Fruit fly (Drosophila melanogaster) whole organism, embryonic: ENCODE data around the gene CG7963.

Experiments
- Ada2b ChIP-seq: fragments of 200-800 bp; sonication (Bioruptor generic); IDR thresholded peaks from 2 replicates; pipeline ENCODE4 v1.3.6; 2022; ENCODE audit warnings: missing biosample characterization, missing genetic modification characterization
- Adf1 ChIP-seq: fragments of 200-800 bp; sonication (Bioruptor generic); IDR thresholded peaks from 2 replicates; pipeline ENCODE4 v1.3.6; 2022; ENCODE audit warnings: missing biosample characterization, missing genetic modification characterization
- Asciz ChIP-seq: fragments of 200-800 bp; sonication (Bioruptor generic); optimal IDR thresholded peaks from 2 replicates; lab custom pipeline; 2017; ENCODE audit warnings: missing biosample characterization, mild to moderate bottlenecking, missing genetic modification characterization, missing genetic modification reagents
- Atf-2 ChIP-seq: fragments of 200-800 bp; sonication (Bioruptor generic); optimal IDR thresholded peaks from 2 replicates; lab custom pipeline; 2016; ENCODE audit warnings: missing biosample characterization, missing genetic modification characterization
- Awh ChIP-seq: fragments of 200-800 bp; sonication (Bioruptor generic); IDR thresholded peaks from 2 replicates; pipeline ENCODE4, ENCODE4 v1.3.6; 2022; ENCODE audit warnings: missing biosample characterization, missing genetic modification characterization
- B-H2 ChIP-seq: fragments of 200-800 bp; sonication (Bioruptor generic); optimal IDR thresholded peaks from 2 replicates; lab custom pipeline; 2018; ENCODE audit warnings: missing biosample characterization, mild to moderate bottlenecking, missing genetic modification characterization
- CG11560 ChIP-seq: fragments of 200-800 bp; sonication (Bioruptor generic); IDR thresholded peaks from 3 replicates; pipeline ENCODE4 v1.3.6; 2022; ENCODE audit warnings: missing biosample characterization, missing genetic modification characterization
- CG15269 ChIP-seq: fragments of 200-800 bp; sonication (Bioruptor generic); optimal IDR thresholded peaks from 2 replicates; lab custom pipeline; 2018; ENCODE audit warnings: missing biosample characterization, mild to moderate bottlenecking, missing genetic modification characterization, moderate library complexity
- CG15514 ChIP-seq: fragments of 200-800 bp; sonication (Bioruptor generic); optimal IDR thresholded peaks from 3 replicates; lab custom pipeline; 2017; ENCODE audit warnings: missing biosample characterization, missing genetic modification characterization, mild to moderate bottlenecking, moderate library complexity, missing genetic modification reagents
- CG16813 ChIP-seq: fragments of 200-800 bp; sonication (Bioruptor generic); IDR thresholded peaks from 3 replicates; pipeline ENCODE4 v1.3.6; 2022; ENCODE audit warnings: missing biosample characterization, missing genetic modification characterization; ENCODE audit not compliant: partially characterized antibody
- CG30020 ChIP-seq: fragments of 200-800 bp; optimal IDR thresholded peaks from 2 replicates; lab custom pipeline; 2019; ENCODE audit warnings: missing biosample characterization, mild to moderate bottlenecking, missing genetic modification characterization, moderate library complexity
- CG6254 ChIP-seq: fragments of 200-800 bp; sonication (Bioruptor generic); optimal IDR thresholded peaks from 3 replicates; lab custom pipeline; 2017; ENCODE audit warnings: mild to moderate bottlenecking, missing biosample characterization, missing genetic modification reagents, missing genetic modification characterization
- CG6654 ChIP-seq: fragments of 200-800 bp; sonication (Bioruptor generic); optimal IDR thresholded peaks from 2 replicates; lab custom pipeline; 2017; ENCODE audit warnings: missing biosample characterization, mild to moderate bottlenecking, missing genetic modification characterization
- CG7928 ChIP-seq: fragments of 200-800 bp; sonication (Bioruptor generic); optimal IDR thresholded peaks from 2 replicates; lab custom pipeline; 2017; ENCODE audit warnings: missing biosample characterization, mild to moderate bottlenecking, missing genetic modification characterization
- CG8388 ChIP-seq: fragments of 200-800 bp; sonication (Bioruptor generic); optimal IDR thresholded peaks from 2 replicates; lab custom pipeline; 2019; ENCODE audit warnings: missing biosample characterization, mild to moderate bottlenecking, missing genetic modification characterization, moderate library complexity
- Camta ChIP-seq: fragments of 200-800 bp; sonication (Bioruptor generic); optimal IDR thresholded peaks from 2 replicates; lab custom pipeline; 2016; ENCODE audit warnings: missing biosample characterization, missing genetic modification characterization
- CrebB ChIP-seq: fragments of 200-800 bp; sonication (Bioruptor generic); optimal IDR thresholded peaks from 3 replicates; lab custom pipeline; 2018; ENCODE audit warnings: missing biosample characterization, mild to moderate bottlenecking, missing genetic modification characterization
- D19A ChIP-seq: fragments of 200-800 bp; optimal IDR thresholded peaks from 3 replicates; lab custom pipeline; 2019; ENCODE audit warnings: missing biosample characterization, mild to moderate bottlenecking, missing genetic modification characterization, moderate library complexity
- Dip2 ChIP-seq: fragments of 200-800 bp; sonication (Bioruptor generic); IDR thresholded peaks from 2 replicates; pipeline ENCODE4 v1.3.6; 2022; ENCODE audit warnings: missing biosample characterization, missing genetic modification characterization
- Dll ChIP-seq: fragments of 200-800 bp; sonication (Bioruptor generic); IDR thresholded peaks from 4 replicates; pipeline ENCODE4 v1.3.6; 2022; ENCODE audit warnings: missing biosample characterization, missing genetic modification characterization; ENCODE audit not compliant: partially characterized antibody
- Doc3 ChIP-seq: fragments of 200-800 bp; sonication (Bioruptor generic); IDR thresholded peaks from 3 replicates; pipeline ENCODE4 v1.3.6; 2022; ENCODE audit warnings: missing biosample characterization, missing genetic modification characterization; ENCODE audit not compliant: partially characterized antibody
- GATAe ChIP-seq: fragments of 200-800 bp; sonication (Bioruptor generic); conservative IDR thresholded peaks from 2 replicates; pipeline ENCODE4 v1.3.6; 2022; ENCODE audit warnings: missing biosample characterization, missing genetic modification characterization
- Gug ChIP-seq: fragments of 200-800 bp; sonication (Bioruptor generic); IDR thresholded peaks from 4 replicates; pipeline ENCODE4 v1.3.6; 2022; ENCODE audit warnings: missing biosample characterization, missing genetic modification characterization
- Kr ChIP-seq: fragments of 200-800 bp; sonication (Bioruptor generic); optimal IDR thresholded peaks from 2 replicates; lab custom pipeline; 2017; ENCODE audit warnings: missing biosample characterization, mild to moderate bottlenecking, missing genetic modification characterization
- Myb ChIP-seq: fragments of 200-800 bp; sonication (Bioruptor generic); optimal IDR thresholded peaks from 2 replicates; lab custom pipeline; 2016; ENCODE audit warnings: missing biosample characterization, missing genetic modification characterization
- Nf-YC ChIP-seq: fragments of 200-800 bp; optimal IDR thresholded peaks from 3 replicates; lab custom pipeline; 2019; ENCODE audit warnings: missing biosample characterization, mild to moderate bottlenecking, missing genetic modification characterization, moderate library complexity
- Opbp ChIP-seq: fragments of 200-800 bp; sonication (Bioruptor generic); IDR thresholded peaks from 3 replicates; pipeline ENCODE4 v1.3.6; 2022; ENCODE audit warnings: missing biosample characterization, missing genetic modification characterization; ENCODE audit not compliant: partially characterized antibody
- PHDP ChIP-seq: fragments of 200-800 bp; sonication (Bioruptor generic); optimal IDR thresholded peaks from 3 replicates; lab custom pipeline; 2018; ENCODE audit warnings: missing biosample characterization, mild to moderate bottlenecking, missing genetic modification characterization, moderate library complexity
- Pdp1 ChIP-seq, 2 experiments: fragments of 200-800 bp; sonication (Bioruptor generic); optimal IDR thresholded peaks; 3 replicates each; lab custom pipeline; 2016; ENCODE audit warnings: missing biosample characterization in 2 of 2, missing genetic modification characterization in 2 of 2, mild to moderate bottlenecking in 1 of 2, moderate library complexity in 1 of 2
- Ssrp ChIP-seq: fragments of 200-800 bp; sonication (Bioruptor generic); optimal IDR thresholded peaks from 2 replicates; lab custom pipeline; 2018; ENCODE audit warnings: missing biosample characterization, mild to moderate bottlenecking, missing genetic modification characterization, moderate library complexity
- Xrp1 ChIP-seq: fragments of 200-800 bp; sonication (Bioruptor generic); IDR thresholded peaks from 2 replicates; pipeline ENCODE4 v1.3.6; 2022; ENCODE audit warnings: missing biosample characterization, missing genetic modification characterization
- bsh ChIP-seq, 2 experiments: fragments of 200-800 bp; sonication (Bioruptor generic); optimal IDR thresholded peaks; 2 replicates each; lab custom pipeline; 2017 to 2018; ENCODE audit warnings: mild to moderate bottlenecking in 2 of 2, missing biosample characterization in 2 of 2, missing genetic modification characterization in 2 of 2, moderate library complexity in 1 of 2
- chn ChIP-seq: fragments of 200-800 bp; sonication (Bioruptor generic); optimal IDR thresholded peaks from 2 replicates; lab custom pipeline; 2016; ENCODE audit warnings: missing biosample characterization, missing genetic modification characterization
- croc ChIP-seq: fragments of 200-800 bp; sonication (Bioruptor generic); conservative IDR thresholded peaks from 3 replicates; pipeline ENCODE4 v1.3.6; 2022; ENCODE audit warnings: missing biosample characterization, missing genetic modification characterization
- crol ChIP-seq: fragments of 200-800 bp; sonication (Bioruptor generic); IDR thresholded peaks from 2 replicates; pipeline ENCODE4 v1.3.6; 2022; ENCODE audit warnings: missing biosample characterization, missing genetic modification characterization
- ham ChIP-seq: fragments of 200-800 bp; sonication (Bioruptor generic); IDR thresholded peaks from 2 replicates; pipeline ENCODE4 v1.3.6; 2022; ENCODE audit warnings: missing biosample characterization, missing genetic modification characterization
- her ChIP-seq: fragments of 200-800 bp; sonication (Bioruptor generic); optimal IDR thresholded peaks from 2 replicates; lab custom pipeline; 2016; ENCODE audit warnings: missing biosample characterization, missing genetic modification characterization
- hkb ChIP-seq, 2 experiments: fragments of 200-800 bp in 1 of 2; fragments of >200 bp in 1 of 2; sonication (Bioruptor generic) in 1 of 2; IDR thresholded peaks in 1 of 2; optimal IDR thresholded peaks in 1 of 2; 2 replicates each; pipeline versions ENCODE4 v1.3.6 to Lab custom; 2017 to 2022; ENCODE audit warnings: missing biosample characterization in 1 of 2, missing genetic modification characterization in 1 of 2
- onecut ChIP-seq: fragments of 200-800 bp; sonication (Bioruptor generic); IDR thresholded peaks from 2 replicates; pipeline ENCODE4 v1.3.6; 2022; ENCODE audit warnings: missing biosample characterization, missing genetic modification characterization
- pho ChIP-seq: fragments of 200-800 bp; sonication (Bioruptor generic); optimal IDR thresholded peaks from 2 replicates; lab custom pipeline; 2016; ENCODE audit warnings: missing biosample characterization, missing genetic modification characterization
- pum ChIP-seq: fragments of 200-800 bp; sonication (Bioruptor generic); optimal IDR thresholded peaks from 2 replicates; lab custom pipeline; 2016; ENCODE audit warnings: missing biosample characterization, missing genetic modification characterization
- pzg ChIP-seq: fragments of 200-800 bp; sonication (Bioruptor generic); optimal IDR thresholded peaks from 3 replicates; lab custom pipeline; 2018; ENCODE audit warnings: missing biosample characterization, mild to moderate bottlenecking, missing genetic modification characterization, moderate library complexity
- row ChIP-seq: fragments of 200-800 bp; sonication (Bioruptor generic); IDR thresholded peaks from 3 replicates; pipeline ENCODE4 v1.3.6; 2022; ENCODE audit warnings: missing biosample characterization, missing genetic modification characterization
- run ChIP-seq: fragments of 200-800 bp; sonication (Bioruptor generic); optimal IDR thresholded peaks from 3 replicates; lab custom pipeline; 2018; ENCODE audit warnings: missing biosample characterization, mild to moderate bottlenecking, missing genetic modification characterization
- sc ChIP-seq, 3 experiments: fragments of >200 bp in 2 of 3; fragments of 200-800 bp in 1 of 3; sonication (Bioruptor generic) in 1 of 3; optimal IDR thresholded peaks; 2 replicates in 2 of 3; 3 replicates in 1 of 3; lab custom pipeline; 2017; ENCODE audit warnings: mild to moderate bottlenecking in 1 of 3, missing biosample characterization in 1 of 3, missing genetic modification characterization in 1 of 3, missing genetic modification reagents in 1 of 3
- sd ChIP-seq: fragments of 200-800 bp; sonication (Bioruptor generic); optimal IDR thresholded peaks from 3 replicates; lab custom pipeline; 2018; ENCODE audit warnings: missing biosample characterization, mild to moderate bottlenecking, missing genetic modification characterization, moderate library complexity
- so ChIP-seq: fragments of 200-800 bp; sonication (Bioruptor generic); IDR thresholded peaks from 3 replicates; pipeline ENCODE4 v1.3.6; 2022; ENCODE audit warnings: missing biosample characterization, missing genetic modification characterization
- stc ChIP-seq: fragments of 200-800 bp; sonication (Bioruptor generic); IDR thresholded peaks from 2 replicates; pipeline ENCODE4 v1.3.6; 2022; ENCODE audit warnings: missing biosample characterization, missing genetic modification characterization

CG7963 gene

dm6 chr3R:8333768-8334470, 28.7 kb upstream of the CG7963 start, which contains the start of gene Poxm (continued):
- TF ChIP-seq Pdp1 (GFP tag; optimal IDR thresholded peaks at IDR 0.05; lab: Kevin White, UChicago) (peak; percentile 76 to 77), ham (GFP tag; lab: Robert Waterston, UW) (0 out of 2 replicates have a peak, but pooled peaks have one; percentile 30), Adf1 (GFP tag; lab: Robert Waterston, UW) (peak; percentile 85), Asciz (GFP tag; lab: Kevin White, UChicago) (peak; percentile 83), Xrp1 (peak; percentile 91), crol (GFP tag; lab: Robert Waterston, UW) (0 out of 2 replicates have a peak, but pooled peaks have one; percentile 26), CG16813 (GFP tag; lab: Robert Waterston, UW) (peak; percentile 56), D19A (tag; lab: Kevin White, UChicago) (peak; percentile 89), CG6254 (GFP tag; lab: Kevin White, UChicago) (peak; percentile 86), so (GFP tag; lab: Robert Waterston, UW) (peak; percentile 64; the same call in 1 of the 3 replicates), pum (GFP tag; lab: Kevin White, UChicago) (peak; percentile 74), Ssrp (tag; lab: Kevin White, UChicago) (peak; percentile 96), Gug (peak; percentile 94), run (tag; lab: Kevin White, UChicago) (peak; percentile 77), sc (optimal IDR thresholded peaks at IDR 0.05; lab: Kevin White, UChicago) (no peak), sc (GFP tag; optimal IDR thresholded peaks at IDR 0.05; lab: Kevin White, UChicago) (peak; percentile 91), PHDP (peak; percentile 85), CG7928 (peak; percentile 23), CG8388 (GFP tag; lab: Kevin White, UChicago) (peak; percentile 88), Ada2b (GFP tag; lab: Robert Waterston, UW) (peak; percentile 88), her (no peak), Atf-2 (GFP tag; lab: Kevin White, UChicago) (peak; percentile 68), CG6654 (peak; percentile 78), sd (tag; lab: Kevin White, UChicago) (peak; percentile 82), hkb (optimal IDR thresholded peaks at IDR 0.05; lab: Kevin White, UChicago) (no peak), hkb (GFP tag; IDR thresholded peaks at IDR 0.05; lab: Robert Waterston, UW) (peak; percentile 83), Opbp (GFP tag; lab: Robert Waterston, UW) (no peak), GATAe (no peak), CG15514 (GFP tag; lab: Kevin White, UChicago) (peak; percentile 21), chn (GFP tag; lab: Kevin White, UChicago) (peak; percentile 77), CG15269 (tag; lab: Kevin White, UChicago) (peak; percentile 92), Kr (GFP tag; lab: Kevin White, UChicago) (peak; percentile 36), CG30020 (tag; lab: Kevin White, UChicago) (peak; percentile 78), Dll (GFP tag; lab: Robert Waterston, UW) (no peak), pho (peak; percentile 16), pzg (GFP tag; lab: Kevin White, UChicago) (no peak), stc (GFP tag; lab: Robert Waterston, UW) (peak; percentile 81), croc (GFP tag; lab: Robert Waterston, UW) (peak; percentile 94), B-H2 (GFP tag; lab: Kevin White, UChicago) (peak; percentile 39), Doc3 (GFP tag; lab: Robert Waterston, UW) (no peak), CrebB (tag; lab: Kevin White, UChicago) (no peak), Dip2 (GFP tag; lab: Robert Waterston, UW) (peak; percentile 53), CG11560 (peak; percentile 83), Awh (GFP tag; lab: Robert Waterston, UW) (peak; percentile 70), bsh (GFP tag; optimal IDR thresholded peaks at IDR 0.05; lab: Kevin White, UChicago) (peak; percentile 91 to 93), Myb (GFP tag; lab: Kevin White, UChicago) (peak; percentile 19), Camta (GFP tag; lab: Kevin White, UChicago) (peak; percentile 66), onecut (GFP tag; lab: Robert Waterston, UW) (peak; percentile 74), Nf-YC (tag; lab: Kevin White, UChicago) (peak; percentile 94), row (GFP tag; lab: Robert Waterston, UW) (peak; percentile 92)
